Fruit fly (Drosophila melanogaster) whole organism, embryonic: ENCODE results near the gene Sce.

Experiments used
- Sry-β ChIP-seq: fragments of 200-800 bp; sonication (Bioruptor generic); optimal IDR thresholded peaks from 2 replicates; lab custom pipeline; 2018; ENCODE audit warnings: missing biosample characterization, mild to moderate bottlenecking, missing genetic modification characterization, moderate library complexity
- nerfin-2 ChIP-seq: fragments of 200-800 bp; sonication (Bioruptor generic); IDR thresholded peaks from 2 replicates; pipeline ENCODE4 v1.3.6; 2022; ENCODE audit warnings: missing biosample characterization, missing genetic modification characterization; ENCODE audit not compliant: partially characterized antibody
- oc ChIP-seq: fragments of 200-800 bp; sonication (Bioruptor generic); optimal IDR thresholded peaks from 2 replicates; lab custom pipeline; 2018; ENCODE audit warnings: missing biosample characterization, mild to moderate bottlenecking, missing genetic modification characterization, moderate library complexity

dm6 chr3R:27706039-27706580, 24.3 kb upstream of the Sce start:
- TF ChIP-seq Sry-β (no peak), oc (tag; lab: Kevin White, UChicago) (no peak), nerfin-2 (GFP tag; lab: Robert Waterston, UW) (no peak)
